Worm (Caenorhabditis elegans): ENCODE data around the gene che-7.

DNA sequence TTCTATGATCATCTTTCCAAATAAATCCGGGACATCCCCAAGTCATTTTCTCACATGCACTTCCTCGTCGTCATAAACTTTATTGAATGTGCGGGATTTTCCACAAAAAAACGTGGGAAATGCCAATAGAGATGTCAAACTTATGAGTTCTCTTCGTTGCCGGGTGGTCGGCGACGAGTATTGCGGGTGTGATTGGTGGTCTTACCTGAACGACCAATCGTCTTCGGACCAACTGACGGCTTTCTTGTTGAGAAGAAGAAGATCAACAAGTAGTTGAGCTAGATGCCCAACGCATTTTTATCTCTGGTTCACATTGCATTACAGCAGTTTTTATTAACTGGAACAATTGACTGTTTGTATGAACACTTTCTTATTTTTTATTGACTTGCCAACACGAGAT lies 26.2 kb upstream of the che-7 start:
- no peak for TF ChIP-seq unc-62 (GFP tag; optimal IDR thresholded peaks at IDR 0.05)
- no peak for TF ChIP-seq nhr-237 (tag; optimal IDR thresholded peaks at IDR 0.05)
- no peak for TF ChIP-seq lin-39 (tag; optimal IDR thresholded peaks at IDR 0.05)
- no peak for TF ChIP-seq elt-1 (tag; optimal IDR thresholded peaks at IDR 0.05)
- no peak for TF ChIP-seq nhr-77 (tag; optimal IDR thresholded peaks at IDR 0.05)
- TF ChIP-seq ceh-82 (tag; optimal IDR thresholded peaks at IDR 0.05), result no peak
